Fruit fly (Drosophila melanogaster): Measurements from ENCODE around the gene cact.

DNA sequence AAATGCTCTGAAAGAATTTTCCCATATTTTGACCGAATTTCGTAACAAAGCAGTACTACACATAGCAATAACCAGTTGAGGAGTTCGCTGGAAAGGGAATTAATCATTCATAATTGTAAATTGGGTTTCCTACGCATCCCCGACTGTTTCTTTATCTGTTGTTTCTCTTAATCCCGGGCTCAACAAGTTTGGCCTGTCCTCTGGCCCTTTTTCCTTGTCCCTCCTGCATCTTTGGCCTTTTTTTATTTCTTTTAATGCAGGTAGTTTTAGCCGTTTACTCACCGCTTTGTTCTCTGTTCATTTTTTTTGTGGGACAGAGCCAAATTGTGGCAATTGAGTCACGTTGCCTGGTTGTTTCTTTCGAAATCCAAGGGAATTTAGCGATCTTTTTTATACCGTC, 27.8 kb upstream of the cact start:
- TF ChIP-seq CG11617 (GFP tag; optimal IDR thresholded peaks at IDR 0.05) (no peak), Crg-1 (GFP tag; optimal IDR thresholded peaks at IDR 0.05) (no peak), CG33017 (tag; optimal IDR thresholded peaks at IDR 0.05) (no peak), CG5204 (GFP tag; optimal IDR thresholded peaks at IDR 0.05) (no peak), Hr96 (GFP tag; optimal IDR thresholded peaks at IDR 0.05) (no peak), CG7045 (GFP tag; optimal IDR thresholded peaks at IDR 0.05) (no peak), cic (GFP tag; optimal IDR thresholded peaks at IDR 0.05) (no peak), cnc (optimal IDR thresholded peaks at IDR 0.05) (no peak), bab1 (GFP tag; optimal IDR thresholded peaks at IDR 0.05) (no peak), Mnt (GFP tag; optimal IDR thresholded peaks at IDR 0.05) (no peak), CG1620 (GFP tag; optimal IDR thresholded peaks at IDR 0.05) (no peak), CG7101 (tag; optimal IDR thresholded peaks at IDR 0.05) (no peak)
